Worm (Caenorhabditis elegans): ENCODE measurements around the gene C25E10.17.

DNA sequence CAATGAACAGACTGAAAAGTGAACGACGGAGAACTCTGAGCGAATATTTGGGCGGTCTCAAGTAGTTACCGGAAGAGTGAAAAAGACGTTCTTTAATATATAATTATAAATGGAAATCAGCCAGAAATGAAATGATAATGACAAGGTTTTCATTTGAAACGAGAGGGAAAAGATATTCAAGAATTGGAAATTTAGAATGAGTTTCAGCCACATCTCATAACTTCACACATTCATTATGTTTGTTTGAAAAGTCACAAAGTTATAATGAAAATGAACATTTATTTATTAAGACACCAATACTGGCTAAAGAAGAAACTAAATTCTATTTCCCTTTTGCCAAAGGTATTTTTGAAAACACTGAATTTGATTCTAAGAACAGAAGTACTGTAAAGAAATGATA is 3.7 kb upstream of the C25E10.17 start, which contains the start of gene C25E10.7:
- TF ChIP-seq tab-1 (GFP tag; IDR thresholded peaks at IDR 0.05) = no peak
- no peak for TF ChIP-seq ztf-23 (GFP tag; IDR thresholded peaks at IDR 0.05)
- TF ChIP-seq ref-1 (GFP tag; conservative IDR thresholded peaks at IDR 0.05) = no peak
- TF ChIP-seq klf-2 (GFP tag; conservative IDR thresholded peaks at IDR 0.05) = no peak

All from whole organism, midembryonic.